Worm (Caenorhabditis elegans) whole organism, early embryonic: ENCODE results near the gene exc-7.

Source experiments
- ama-1 ChIP-seq: fragments of 150-350 bp; optimal IDR thresholded peaks from 2 replicates; lab custom pipeline; 2014
- ceh-36 ChIP-seq: sonication (generic microtip); optimal IDR thresholded peaks from 2 replicates; lab custom pipeline; 2016; ENCODE audit warnings: missing genetic modification characterization, inconsistent platforms, missing compliant biosample characterization
- flt-1 ChIP-seq: fragments of 200-800 bp; sonication (Bioruptor generic); IDR thresholded peaks from 2 replicates; pipeline ENCODE4 v1.3.6; 2022; ENCODE audit warnings: missing genetic modification characterization, missing compliant biosample characterization
- hmbx-1 ChIP-seq: sonication (generic microtip); optimal IDR thresholded peaks from 2 replicates; lab custom pipeline; 2016; ENCODE audit warnings: mild to moderate bottlenecking, missing genetic modification characterization, missing compliant biosample characterization
- hnd-1 ChIP-seq: sonication (generic microtip); optimal IDR thresholded peaks from 2 replicates; lab custom pipeline; 2016; ENCODE audit warnings: missing genetic modification characterization, missing compliant biosample characterization
- pes-1 ChIP-seq: fragments of 200-800 bp; sonication (Bioruptor generic); IDR thresholded peaks from 2 replicates; pipeline ENCODE4 v1.3.6; 2022; ENCODE audit warnings: missing genetic modification reagents, missing genetic modification characterization, missing compliant biosample characterization
- tbx-11 ChIP-seq: fragments of 200-800 bp; sonication (Bioruptor generic); IDR thresholded peaks from 2 replicates; pipeline ENCODE4 v1.3.6; 2022; ENCODE audit warnings: missing genetic modification characterization, missing compliant biosample characterization
- tbx-37 ChIP-seq: fragments of 200-800 bp; sonication (Bioruptor generic); conservative IDR thresholded peaks from 2 replicates; pipeline ENCODE4 v1.3.6; 2022; ENCODE audit warnings: missing genetic modification reagents, missing genetic modification characterization, missing compliant biosample characterization
- tra-4 ChIP-seq: sonication (generic microtip); optimal IDR thresholded peaks from 2 replicates; lab custom pipeline; 2017; ENCODE audit warnings: missing genetic modification characterization, missing compliant biosample characterization

DNA sequence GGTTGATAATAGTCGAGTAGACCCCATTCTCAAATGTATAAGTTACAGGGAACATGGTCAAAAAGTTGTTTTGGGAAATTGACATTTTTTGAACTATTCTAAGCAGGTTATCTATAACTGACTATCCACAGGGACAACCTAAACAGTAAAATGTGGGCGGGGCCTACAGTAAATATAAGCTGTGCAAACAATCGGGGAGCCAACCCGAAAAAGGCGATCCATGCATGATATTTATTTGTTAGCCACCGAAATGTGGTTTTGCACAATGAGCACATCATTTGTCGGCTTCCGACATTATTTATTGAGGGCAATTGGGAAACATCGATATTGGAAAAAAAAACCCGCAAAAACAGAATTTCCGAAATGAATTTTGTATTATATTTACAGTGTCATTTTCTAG, 39.0 kb downstream of the exc-7 start, which contains the start of gene hlh-6:
- TF ChIP-seq ama-1 (lab: Kevin White, UChicago) (no peak), ceh-36 (no peak), hnd-1 (tag; lab: Kevin White, UChicago) (no peak), flt-1 (GFP tag; lab: Robert Waterston, UW) (no peak), pes-1 (no peak), tbx-11 (GFP tag; lab: Robert Waterston, UW) (no peak), tbx-37 (no peak), tra-4 (no peak), hmbx-1 (no peak)
